Worm (Caenorhabditis elegans) whole organism, L4 larva: ENCODE measurements around the gene idpp-7.

Source experiments
- mep-1 ChIP-seq: fragments of 150-350 bp; sonication (generic microtip); optimal IDR thresholded peaks from 3 replicates; lab custom pipeline; 2014; ENCODE audit warnings: missing biosample characterization, missing genetic modification characterization
- nhr-77 ChIP-seq: fragments of 150-350 bp; optimal IDR thresholded peaks from 2 replicates; lab custom pipeline; 2014; ENCODE audit warnings: missing biosample characterization, missing genetic modification characterization
- unc-39 ChIP-seq: sonication (generic microtip); optimal IDR thresholded peaks from 2 replicates; lab custom pipeline; 2017; ENCODE audit warnings: missing biosample characterization, missing genetic modification characterization

DNA sequence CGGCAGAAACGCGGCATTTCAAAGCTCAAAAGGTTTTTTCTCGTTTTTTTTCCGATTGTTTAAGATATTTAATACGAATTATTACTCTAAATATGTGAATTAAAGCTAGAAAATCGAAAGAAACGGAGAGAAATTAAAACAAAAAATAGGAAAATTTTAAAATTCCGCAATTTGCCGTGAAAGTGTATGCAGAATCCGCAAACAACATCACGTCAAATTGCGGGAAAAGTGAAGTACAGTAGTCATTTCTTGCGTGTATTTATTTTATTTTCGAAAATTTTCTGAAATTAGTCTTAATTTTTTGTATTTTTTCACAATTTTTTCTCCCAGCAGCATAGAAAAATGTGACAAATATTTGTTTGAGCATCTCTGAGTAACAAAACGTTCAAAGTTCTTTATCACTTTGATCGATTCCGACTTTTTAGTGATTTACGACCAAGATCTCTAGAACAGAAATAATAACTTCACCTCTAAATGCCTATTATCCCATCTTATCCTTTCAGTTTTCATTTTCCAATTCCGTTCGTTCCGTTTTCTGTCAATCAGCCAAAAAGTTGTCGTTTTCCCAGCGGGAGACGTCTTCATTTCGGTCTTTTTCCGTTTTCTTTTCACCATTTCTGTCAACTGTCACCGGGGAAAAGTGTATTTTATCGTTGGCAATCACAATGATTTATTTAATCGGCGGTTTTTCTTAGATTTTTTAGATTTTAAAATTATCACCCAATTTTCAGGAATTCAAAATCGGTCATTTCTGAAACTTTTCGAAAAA lies 34.8 kb upstream of the idpp-7 start:
- TF ChIP-seq unc-39 (tag; lab: Kevin White, UChicago) (no peak), nhr-77 (tag; lab: Kevin White, UChicago) (no peak), mep-1 (tag; lab: Kevin White, UChicago) (no peak)
